Worm (Caenorhabditis elegans) whole organism, early embryonic: ENCODE measurements around the gene ptp-2.
"Not testable (repeated sequence)": the region's sequence is repeated elsewhere in the genome, so short reads cannot be mapped to it uniquely, and the experiment has no call there.

Experiments
- ama-1 ChIP-seq: fragments of 150-350 bp; optimal IDR thresholded peaks from 2 replicates; lab custom pipeline; 2014
- ceh-36 ChIP-seq: sonication (generic microtip); optimal IDR thresholded peaks from 2 replicates; lab custom pipeline; 2016; ENCODE audit warnings: missing genetic modification characterization, inconsistent platforms, missing compliant biosample characterization
- hmbx-1 ChIP-seq: sonication (generic microtip); optimal IDR thresholded peaks from 2 replicates; lab custom pipeline; 2016; ENCODE audit warnings: mild to moderate bottlenecking, missing genetic modification characterization, missing compliant biosample characterization
- hmg-4 ChIP-seq: fragments of 200-800 bp; sonication (Bioruptor generic); optimal IDR thresholded peaks from 2 replicates; lab custom pipeline; 2018; ENCODE audit warnings: mild to moderate bottlenecking, missing genetic modification characterization, missing compliant biosample characterization
- hnd-1 ChIP-seq: sonication (generic microtip); optimal IDR thresholded peaks from 2 replicates; lab custom pipeline; 2016; ENCODE audit warnings: missing genetic modification characterization, missing compliant biosample characterization
- sea-1 ChIP-seq: fragments of 200-800 bp; sonication (Bioruptor generic); conservative IDR thresholded peaks from 2 replicates; pipeline ENCODE4 v1.3.6; 2022; ENCODE audit warnings: missing genetic modification characterization, missing compliant biosample characterization
- tbx-11 ChIP-seq: fragments of 200-800 bp; sonication (Bioruptor generic); IDR thresholded peaks from 2 replicates; pipeline ENCODE4 v1.3.6; 2022; ENCODE audit warnings: missing genetic modification characterization, missing compliant biosample characterization
- tbx-37 ChIP-seq: fragments of 200-800 bp; sonication (Bioruptor generic); conservative IDR thresholded peaks from 2 replicates; pipeline ENCODE4 v1.3.6; 2022; ENCODE audit warnings: missing genetic modification reagents, missing genetic modification characterization, missing compliant biosample characterization
- tra-4 ChIP-seq: sonication (generic microtip); optimal IDR thresholded peaks from 2 replicates; lab custom pipeline; 2017; ENCODE audit warnings: missing genetic modification characterization, missing compliant biosample characterization

ce11 chrII:5876511-5876910 is 41.9 kb upstream of the ptp-2 start, which contains the start of gene F55C12.2:
- not testable (repeated sequence) for TF ChIP-seq hmbx-1 (tag; lab: Kevin White, UChicago); hmg-4 (GFP tag; lab: Kevin White, UChicago); ama-1 (lab: Kevin White, UChicago); ceh-36; tra-4 (tag; lab: Kevin White, UChicago); tbx-11 (GFP tag; lab: Robert Waterston, UW); sea-1; tbx-37 (GFP tag; lab: Robert Waterston, UW); hnd-1 (tag; lab: Kevin White, UChicago)
